Worm (Caenorhabditis elegans) whole organism, L4/young adult: ENCODE measurements around the gene T26E4.7.

Experiments used
- W03F9.2 ChIP-seq: fragments of 150-350 bp; optimal IDR thresholded peaks from 2 replicates; lab custom pipeline; 2014; ENCODE audit warnings: missing biosample characterization, missing genetic modification characterization
- dao-5 ChIP-seq: sonication (generic microtip); optimal IDR thresholded peaks from 2 replicates; lab custom pipeline; 2016; ENCODE audit warnings: missing genotype, missing genetic modification characterization, moderate library complexity, missing compliant biosample characterization
- him-1 ChIP-seq: sonication (generic microtip); optimal IDR thresholded peaks from 2 replicates; lab custom pipeline; 2016; ENCODE audit warnings: missing genotype, missing genetic modification reagents, missing genetic modification characterization, missing compliant biosample characterization

ce11 chrV:15750130-15750529 lies 43.2 kb upstream of the T26E4.7 start, which contains the start of gene str-6:
- TF ChIP-seq him-1 (tag; lab: Kevin White, UChicago): no peak
- TF ChIP-seq W03F9.2 (tag; lab: Kevin White, UChicago): no peak
- no peak for TF ChIP-seq dao-5 (tag; lab: Kevin White, UChicago)
